Worm (Caenorhabditis elegans): ENCODE data around the gene nhr-214.
A peak's percentile ranks its signal among the peaks of the same experiment; 100 is the strongest.

The nhr-214 gene

DNA sequence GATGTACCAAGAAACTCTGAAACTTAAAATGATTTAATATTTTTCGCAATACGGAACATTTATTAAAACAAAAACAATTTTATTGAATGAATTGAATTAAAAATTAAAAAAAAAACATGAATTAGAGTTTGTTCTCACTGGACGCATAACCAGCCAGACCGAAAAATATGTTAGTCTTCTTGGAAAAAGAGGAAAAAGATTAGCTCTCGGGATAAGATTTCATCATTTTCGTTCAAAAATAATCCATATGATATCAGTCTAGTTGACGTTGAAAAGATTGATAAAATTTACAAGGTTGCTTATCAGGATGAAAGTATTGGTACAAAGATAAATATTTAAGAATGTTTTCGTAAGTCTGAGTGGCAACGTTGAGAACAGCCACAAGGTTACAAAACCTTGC, 1.4 kb downstream of the nhr-214 start, which contains the start of gene nhr-26:
Gene nhr-26, minus strand, starts transcription at position 10 of the 400 bp plus-strand sequence.
- TF ChIP-seq nhr-48 (tag; optimal IDR thresholded peaks at IDR 0.05), result no peak
- TF ChIP-seq ceh-62 (tag; optimal IDR thresholded peaks at IDR 0.05), result no peak
- TF ChIP-seq unc-62 (GFP tag; optimal IDR thresholded peaks at IDR 0.05 in 1 of 2), result no peak
- TF ChIP-seq unc-62 (tag; optimal IDR thresholded peaks at IDR 0.05), result no peak
- no peak for TF ChIP-seq ceh-20 (GFP tag; IDR thresholded peaks at IDR 0.05)
- TF ChIP-seq aha-1 (tag), result no peak
- TF ChIP-seq ztf-7 (tag; optimal IDR thresholded peaks at IDR 0.05), result no peak
- TF ChIP-seq dve-1 (tag; optimal IDR thresholded peaks at IDR 0.05; ENCODE audit: insufficient read depth), result no peak
- no peak for TF ChIP-seq ceh-44 (GFP tag; IDR thresholded peaks at IDR 0.05)
- TF ChIP-seq nhr-76 (tag; optimal IDR thresholded peaks at IDR 0.05), result no peak
- TF ChIP-seq nhr-111 (GFP tag; optimal IDR thresholded peaks at IDR 0.05), result no peak
- TF ChIP-seq ceh-28 (tag; optimal IDR thresholded peaks at IDR 0.05), result no peak
- no peak for TF ChIP-seq mes-2 (tag; optimal IDR thresholded peaks at IDR 0.05; ENCODE audit: poor library complexity, severe bottlenecking)
- no peak for TF ChIP-seq mdt-29 (GFP tag; IDR thresholded peaks at IDR 0.05)
- TF ChIP-seq lin-13 (GFP tag; optimal IDR thresholded peaks at IDR 0.05), result no peak

DNA sequence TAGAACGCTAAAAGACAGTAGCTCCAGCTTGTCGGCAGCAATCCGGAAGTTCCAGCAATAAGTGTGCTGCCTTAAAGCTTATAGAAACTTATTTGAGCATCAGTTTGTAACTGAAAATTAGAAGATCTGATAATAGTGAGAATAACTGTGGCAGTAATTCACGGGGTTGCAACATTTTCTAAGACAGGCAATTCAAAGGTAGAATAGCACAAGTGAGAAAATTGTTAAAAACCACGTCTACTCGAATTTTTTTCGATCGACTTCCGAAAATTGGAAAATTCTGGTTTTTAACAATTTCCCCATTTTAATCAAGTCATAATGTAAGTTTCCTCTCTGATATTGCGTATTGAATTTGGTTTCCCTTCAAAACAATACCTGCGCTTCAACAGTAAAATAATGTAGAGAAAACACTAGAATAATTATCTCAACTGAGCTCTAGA, 8.7 kb downstream of the nhr-214 start:
- TF ChIP-seq nhr-42 (GFP tag; IDR thresholded peaks at IDR 0.05), result 0 out of 2 replicates have a peak, but pooled peaks have one; percentile 45
- no peak for TF ChIP-seq tra-1 (GFP tag; IDR thresholded peaks at IDR 0.05)
- peak in 1 of 2 experiments; percentile 0 for TF ChIP-seq lsy-2 (tag; optimal IDR thresholded peaks at IDR 0.05)
- peak in 1 of 2 experiments; percentile 24 for TF ChIP-seq ZK546.5 (tag; optimal IDR thresholded peaks at IDR 0.05)
- peak; percentile 3 for TF ChIP-seq rbr-2 (tag; optimal IDR thresholded peaks at IDR 0.05)
- TF ChIP-seq F37D6.2 (tag; optimal IDR thresholded peaks at IDR 0.05), result peak; percentile 48
- peak; percentile 66 for TF ChIP-seq aha-1 (tag)
- no peak for TF ChIP-seq duxl-1 (tag; optimal IDR thresholded peaks at IDR 0.05; ENCODE audit: poor library complexity)
- no peak for TF ChIP-seq pha-4 (GFP tag; IDR thresholded peaks at IDR 0.05)
- no peak for TF ChIP-seq pha-4 (tag; optimal IDR thresholded peaks at IDR 0.05)

DNA sequence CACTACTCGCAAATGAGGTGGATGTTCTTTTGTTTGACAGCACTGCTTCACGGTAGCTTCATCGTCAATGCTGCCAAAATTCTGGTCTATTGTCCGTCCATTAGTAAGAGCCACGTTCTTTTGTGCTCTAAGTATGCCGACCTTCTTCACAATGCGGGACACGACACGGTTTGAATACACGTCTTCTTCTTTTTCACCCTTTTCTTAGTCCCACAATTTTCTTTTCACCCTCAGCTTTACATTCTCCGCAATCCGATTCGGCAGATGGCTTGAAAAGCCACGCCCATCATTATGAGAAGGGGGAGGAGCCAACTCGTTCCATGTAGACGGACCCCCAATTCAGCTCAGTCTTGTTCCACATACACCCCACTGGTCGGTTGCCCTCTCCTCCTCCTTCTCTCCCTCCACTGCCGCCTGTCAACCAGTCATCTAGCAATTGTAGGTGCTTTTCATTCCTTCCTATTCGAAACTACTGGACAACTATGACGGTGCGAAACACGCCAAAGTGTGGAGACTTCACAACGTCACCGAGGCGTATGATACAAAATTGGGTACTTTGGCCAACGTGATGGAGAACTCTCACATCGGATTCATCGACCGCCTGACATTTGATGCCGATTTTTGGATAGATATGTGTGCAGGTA, 10.0 kb downstream of the nhr-214 start:
- TF ChIP-seq ama-1 (optimal IDR thresholded peaks at IDR 0.05), result peak; percentile 60
- peak; percentile 9 for TF ChIP-seq aha-1 (tag)
- TF ChIP-seq unc-62 (GFP tag; optimal IDR thresholded peaks at IDR 0.05 in 1 of 2), result peak in 1 of 2 experiments; percentile 97
- TF ChIP-seq unc-62 (tag; optimal IDR thresholded peaks at IDR 0.05), result no peak
- TF ChIP-seq ctbp-1 (GFP tag; IDR thresholded peaks at IDR 0.05), result no peak
- peak; percentile 22 for TF ChIP-seq hlh-30 (tag; optimal IDR thresholded peaks at IDR 0.05; ENCODE audit: insufficient read depth)
- peak; percentile 71 for TF ChIP-seq fkh-10 (GFP tag; optimal IDR thresholded peaks at IDR 0.05)
- TF ChIP-seq rbr-2 (tag; optimal IDR thresholded peaks at IDR 0.05), result peak; percentile 18
- TF ChIP-seq lsy-2 (tag; optimal IDR thresholded peaks at IDR 0.05), result no peak
- no peak for TF ChIP-seq daf-16 (GFP tag; optimal IDR thresholded peaks at IDR 0.05)
- no peak for TF ChIP-seq daf-16 (tag; optimal IDR thresholded peaks at IDR 0.05)
- TF ChIP-seq egl-43 (GFP tag; IDR thresholded peaks at IDR 0.05), result peak; percentile 56; the same call in 1 of the 2 replicates
- TF ChIP-seq mep-1 (tag; optimal IDR thresholded peaks at IDR 0.05), result peak; percentile 39

DNA sequence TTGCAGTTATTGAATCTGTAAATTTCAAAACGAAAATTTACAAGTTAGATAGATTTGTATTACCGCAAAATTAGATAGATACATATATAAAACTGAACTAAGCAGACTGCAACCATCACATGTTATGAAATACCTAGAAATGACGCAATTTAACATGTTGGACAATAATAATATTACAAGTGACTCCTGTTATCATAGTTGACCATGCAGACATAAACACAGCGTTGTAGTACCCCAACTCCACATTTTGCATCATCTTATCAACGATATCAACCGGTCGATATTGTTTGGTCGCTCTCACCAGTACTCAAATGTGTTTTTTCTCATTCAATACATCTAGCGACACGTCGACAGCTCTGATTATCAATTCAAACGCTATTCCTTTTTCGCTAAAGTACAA, 10.6 kb downstream of the nhr-214 start, which contains the start of gene ugt-50:
Gene ugt-50, plus strand, starts transcription at position 268 of the 400 bp plus-strand sequence.
- TF ChIP-seq mxl-2 (GFP tag; conservative IDR thresholded peaks at IDR 0.05) (no peak), F49E8.2 (tag; optimal IDR thresholded peaks at IDR 0.05; ENCODE audit: borderline replicate concordance) (no peak), Y75B8A.6 (GFP tag; IDR thresholded peaks at IDR 0.05) (no peak), nhr-111 (GFP tag; optimal IDR thresholded peaks at IDR 0.05) (no peak), fkh-10 (GFP tag; optimal IDR thresholded peaks at IDR 0.05) (no peak), unc-130 (GFP tag; optimal IDR thresholded peaks at IDR 0.05) (no peak), nhr-10 (tag; optimal IDR thresholded peaks at IDR 0.05) (peak; percentile 10), unc-62 (GFP tag; optimal IDR thresholded peaks at IDR 0.05 in 1 of 2) (peak in 1 of 2 experiments; percentile 19), unc-62 (tag; optimal IDR thresholded peaks at IDR 0.05) (no peak), Y5F2A.4 (GFP tag; optimal IDR thresholded peaks at IDR 0.05) (no peak), hif-1 (tag; optimal IDR thresholded peaks at IDR 0.05) (peak in 1 of 2 experiments; percentile 33), T26A8.4 (GFP tag; IDR thresholded peaks at IDR 0.05) (no peak), snpc-1.2 (GFP tag; IDR thresholded peaks at IDR 0.05) (no peak), ceh-20 (GFP tag; IDR thresholded peaks at IDR 0.05) (no peak), T20F7.1 (GFP tag; optimal IDR thresholded peaks at IDR 0.05) (peak; percentile 9), daf-12 (tag; optimal IDR thresholded peaks at IDR 0.05) (no peak), vab-7 (GFP tag; IDR thresholded peaks at IDR 0.05) (no peak), nhr-28 (tag; optimal IDR thresholded peaks at IDR 0.05) (peak; percentile 93), saeg-2 (GFP tag; IDR thresholded peaks at IDR 0.05) (no peak)

Measured in whole organism, L4 larva.